Worm (Caenorhabditis elegans): Measurements from ENCODE around the gene F56B3.9.

ce11 chrIV:796521-797073 is 25.4 kb downstream of the F56B3.9 start, which contains the start of the genes F56B3.11 and ech-5:
- no peak for TF ChIP-seq elt-3 (tag; optimal IDR thresholded peaks at IDR 0.05)
- TF ChIP-seq unc-120 (tag; optimal IDR thresholded peaks at IDR 0.05; ENCODE audit: poor library complexity, severe bottlenecking): no peak
- TF ChIP-seq ceh-43 (GFP tag; optimal IDR thresholded peaks at IDR 0.05): peak; percentile 26
- no peak for TF ChIP-seq tbx-8 (GFP tag; optimal IDR thresholded peaks at IDR 0.05)

All from whole organism, mixed stage, embryonic.